Worm (Caenorhabditis elegans) whole organism, midembryonic: Measurements from ENCODE around the gene F26F2.13.

Experiments used
- T22C8.4 ChIP-seq: fragments of 200-800 bp; sonication (Bioruptor generic); IDR thresholded peaks from 2 replicates; pipeline ENCODE4 v1.3.6; 2022; ENCODE audit warnings: missing genetic modification characterization, missing compliant biosample characterization
- flt-1 ChIP-seq: fragments of 200-800 bp; sonication (Bioruptor generic); IDR thresholded peaks from 2 replicates; pipeline ENCODE4 v1.3.6; 2022; ENCODE audit warnings: missing genetic modification characterization, missing compliant biosample characterization
- klf-2 ChIP-seq: fragments of 200-800 bp; sonication (Bioruptor generic); conservative IDR thresholded peaks from 2 replicates; pipeline ENCODE4 v1.3.6; 2022; ENCODE audit warnings: missing genetic modification reagents, missing genetic modification characterization, missing compliant biosample characterization
- med-1 ChIP-seq: sonication (generic microtip); optimal IDR thresholded peaks from 2 replicates; lab custom pipeline; 2017; ENCODE audit warnings: missing genetic modification characterization, mild to moderate bottlenecking, missing compliant biosample characterization, antibody characterized with exemption, missing genetic modification reagents; ENCODE audit not compliant: insufficient read depth
- ref-1 ChIP-seq: fragments of 200-800 bp; sonication (Bioruptor generic); conservative IDR thresholded peaks from 2 replicates; pipeline ENCODE4 v1.3.6; 2022; ENCODE audit warnings: missing genetic modification reagents, missing genetic modification characterization, missing compliant biosample characterization
- tab-1 ChIP-seq: fragments of 200-800 bp; sonication (Bioruptor generic); IDR thresholded peaks from 2 replicates; pipeline ENCODE4 v1.3.6; 2022; ENCODE audit warnings: missing genetic modification characterization, missing compliant biosample characterization
- ztf-29 ChIP-seq: fragments of 200-800 bp; sonication (Bioruptor generic); IDR thresholded peaks from 2 replicates; pipeline ENCODE4 v1.3.6; 2022; ENCODE audit warnings: missing genetic modification reagents, missing genetic modification characterization, missing compliant biosample characterization

DNA sequence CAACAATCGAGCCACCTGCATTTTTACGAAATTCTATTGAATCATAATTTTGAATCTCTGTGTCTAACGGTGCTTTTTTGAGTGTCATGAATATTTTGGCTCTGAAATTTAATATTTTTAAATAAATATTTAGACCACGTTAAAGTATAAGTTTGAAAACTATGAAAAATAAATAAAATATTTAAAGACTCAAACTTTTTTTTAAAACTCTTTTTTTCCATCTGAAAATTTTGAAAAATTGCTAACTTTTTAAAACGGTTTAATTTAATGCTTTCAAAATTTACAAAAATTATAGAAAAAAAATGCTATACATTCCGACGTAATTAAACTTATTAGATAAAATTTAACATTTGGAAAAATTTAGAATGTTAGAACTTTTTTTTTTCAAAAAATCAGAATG lies 20.1 kb upstream of the F26F2.13 start, which contains the start of gene slc-36.3:
- TF ChIP-seq ztf-29 = no peak
- no peak for TF ChIP-seq med-1
- TF ChIP-seq T22C8.4 (GFP tag; lab: Robert Waterston, UW) = no peak
- no peak for TF ChIP-seq klf-2 (GFP tag; lab: Robert Waterston, UW)
- TF ChIP-seq flt-1 (GFP tag; lab: Robert Waterston, UW) = no peak
- TF ChIP-seq tab-1 (GFP tag; lab: Robert Waterston, UW) = no peak
- TF ChIP-seq ref-1 (GFP tag; lab: Robert Waterston, UW) = no peak
